Worm (Caenorhabditis elegans) whole organism, young adult: Measurements from ENCODE around the gene efk-1.

Source experiments
- F49E8.2 ChIP-seq: sonication (generic microtip); optimal IDR thresholded peaks from 3 replicates; lab custom pipeline; 2017; ENCODE audit warnings: missing genetic modification characterization, mild to moderate bottlenecking, missing compliant biosample characterization, antibody characterized with exemption, moderate library complexity; ENCODE audit not compliant: insufficient read depth
- ama-1 ChIP-seq, 3 experiments: fragments of 150-350 bp in 1 of 3; sonication (generic microtip) in 2 of 3; optimal IDR thresholded peaks; 2 replicates each; lab custom pipeline; 2014 to 2018; ENCODE audit warnings: missing biosample characterization in 2 of 3, missing genetic modification characterization in 2 of 3, missing genetic modification reagents in 2 of 3
- athp-1 ChIP-seq: sonication (generic microtip); optimal IDR thresholded peaks from 2 replicates; lab custom pipeline; 2017; ENCODE audit warnings: mild to moderate bottlenecking, missing genetic modification characterization, missing compliant biosample characterization
- nfya-2 ChIP-seq: fragments of 200-800 bp; sonication (Bioruptor generic); IDR thresholded peaks from 2 replicates; pipeline ENCODE4 v1.3.6; 2022; ENCODE audit warnings: missing genetic modification reagents, missing genetic modification characterization, missing compliant biosample characterization
- unc-62 ChIP-seq: fragments of 150-350 bp; optimal IDR thresholded peaks from 2 replicates; lab custom pipeline; 2014; ENCODE audit warnings: missing biosample characterization, missing genetic modification reagents, missing genetic modification characterization
- ztf-25 ChIP-seq: fragments of 200-800 bp; sonication (Bioruptor generic); IDR thresholded peaks from 2 replicates; pipeline ENCODE4 v1.3.6; 2022; ENCODE audit warnings: missing genetic modification reagents, missing genetic modification characterization, missing compliant biosample characterization

- TF ChIP-seq nfya-2 (GFP tag; lab: Robert Waterston, UW) (no peak), F49E8.2 (tag; lab: Kevin White, UChicago) (no peak), athp-1 (tag; lab: Kevin White, UChicago) (no peak), ztf-25 (no peak), ama-1 (optimal IDR thresholded peaks at IDR 0.05; lab: Kevin White, UChicago) (no peak), ama-1 (GFP tag; optimal IDR thresholded peaks at IDR 0.05; lab: Kevin White, UChicago) (no peak), unc-62 (GFP tag; lab: Kevin White, UChicago) (no peak)
Measured at ce11 chrIII:6139328-6139727, 29.0 kb downstream of the efk-1 start.
